Fruit fly (Drosophila melanogaster): ENCODE data around the gene CG7420.

Gene CG7420

DNA sequence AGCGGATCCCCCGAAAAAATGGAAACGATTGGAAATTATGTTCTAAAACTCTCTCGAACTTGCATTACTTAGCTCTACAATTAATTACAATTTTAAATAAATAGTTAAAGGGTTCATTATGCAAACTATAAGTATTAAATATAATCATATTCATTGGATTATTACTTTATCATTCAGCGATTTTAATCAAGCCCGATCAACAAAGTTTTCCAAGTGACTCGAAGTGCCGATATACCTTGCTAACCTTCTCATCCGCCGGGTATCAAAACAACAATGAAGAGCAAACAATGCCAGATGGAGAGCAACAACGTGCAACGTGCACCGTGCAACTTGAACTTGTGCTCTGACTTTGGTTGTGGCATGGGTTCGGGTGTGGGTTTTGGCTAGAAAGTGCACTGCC lies 46.4 kb downstream of the CG7420 start (continued):
- peak; percentile 51; the same call in 2 of the 3 replicates for TF ChIP-seq CG17361 (GFP tag; IDR thresholded peaks at IDR 0.05)
- TF ChIP-seq CG11695 (GFP tag; IDR thresholded peaks at IDR 0.05), result peak; percentile 55; the same call in 1 of the 3 replicates
- no peak for TF ChIP-seq Lim3 (GFP tag; IDR thresholded peaks at IDR 0.05)
- peak; percentile 66 for TF ChIP-seq CG7839 (tag; optimal IDR thresholded peaks at IDR 0.05)
- 0 out of 3 replicates have a peak, but pooled peaks have one; percentile 20 for TF ChIP-seq dysf (GFP tag; IDR thresholded peaks at IDR 0.05)
- peak; percentile 16; the same call in 1 of the 2 replicates for TF ChIP-seq Nf-YA (GFP tag; IDR thresholded peaks at IDR 0.05)
- TF ChIP-seq CG11504 (tag; optimal IDR thresholded peaks at IDR 0.05), result peak; percentile 65
- peak; percentile 85 for TF ChIP-seq CG17829 (tag; optimal IDR thresholded peaks at IDR 0.05)
- peak; percentile 14 for TF ChIP-seq Nf-YB (GFP tag; optimal IDR thresholded peaks at IDR 0.05)
- no peak for TF ChIP-seq Optix (GFP tag; IDR thresholded peaks at IDR 0.05)
- no peak for TF ChIP-seq scrt (GFP tag; optimal IDR thresholded peaks at IDR 0.05)
- TF ChIP-seq da (GFP tag; optimal IDR thresholded peaks at IDR 0.05), result no peak
- no peak for TF ChIP-seq CG4854 (GFP tag; optimal IDR thresholded peaks at IDR 0.05)
- TF ChIP-seq CG11093 (GFP tag; IDR thresholded peaks at IDR 0.05), result peak; percentile 50; the same call in 1 of the 3 replicates
- peak; percentile 45 for TF ChIP-seq ATbp (GFP tag; optimal IDR thresholded peaks at IDR 0.05)
- no peak for TF ChIP-seq CG15479 (GFP tag; optimal IDR thresholded peaks at IDR 0.05)
- TF ChIP-seq CG10959 (GFP tag; IDR thresholded peaks at IDR 0.05), result peak; percentile 87
- TF ChIP-seq CG4820 (GFP tag; optimal IDR thresholded peaks at IDR 0.05), result peak; percentile 50
- peak; percentile 25 for TF ChIP-seq Sox100B (GFP tag; optimal IDR thresholded peaks at IDR 0.05)
- peak; percentile 72 for TF ChIP-seq zen (tag; optimal IDR thresholded peaks at IDR 0.05)
- peak; percentile 27 for TF ChIP-seq CG12219 (GFP tag; optimal IDR thresholded peaks at IDR 0.05)
- no peak for TF ChIP-seq crc (GFP tag; optimal IDR thresholded peaks at IDR 0.05)
- peak; percentile 82 for TF ChIP-seq Spps (tag; optimal IDR thresholded peaks at IDR 0.05)
- 0 out of 2 replicates have a peak, but pooled peaks have one; percentile 28 for TF ChIP-seq Gsc (GFP tag; IDR thresholded peaks at IDR 0.05)
- peak; percentile 29 for TF ChIP-seq CG30403 (GFP tag; optimal IDR thresholded peaks at IDR 0.05)
- peak; percentile 9 for TF ChIP-seq CG18619 (GFP tag; optimal IDR thresholded peaks at IDR 0.05)
- peak; percentile 14; the same call in 1 of the 2 replicates for TF ChIP-seq wor (GFP tag; IDR thresholded peaks at IDR 0.05)
- TF ChIP-seq E2f1 (GFP tag; IDR thresholded peaks at IDR 0.05), result no peak
- no peak for TF ChIP-seq HLH54F (GFP tag; optimal IDR thresholded peaks at IDR 0.05)
- TF ChIP-seq Ada2b (GFP tag; IDR thresholded peaks at IDR 0.05), result peak; percentile 36; the same call in 1 of the 2 replicates
- TF ChIP-seq ranshi (GFP tag; IDR thresholded peaks at IDR 0.05), result peak; percentile 36; the same call in 1 of the 2 replicates
- peak; percentile 75; the same call in 2 of the 3 replicates for TF ChIP-seq otp (GFP tag; IDR thresholded peaks at IDR 0.05)
- no peak for TF ChIP-seq CG32767 (GFP tag; IDR thresholded peaks at IDR 0.05)
- no peak for TF ChIP-seq CG12942 (GFP tag; optimal IDR thresholded peaks at IDR 0.05)
- TF ChIP-seq nerfin-1 (tag; optimal IDR thresholded peaks at IDR 0.05), result peak; percentile 46
- TF ChIP-seq CG3281 (GFP tag; optimal IDR thresholded peaks at IDR 0.05), result no peak
- peak; percentile 68 for TF ChIP-seq nmo (GFP tag; optimal IDR thresholded peaks at IDR 0.05)
- TF ChIP-seq Deaf1 (tag; optimal IDR thresholded peaks at IDR 0.05), result no peak
- TF ChIP-seq CG6254 (GFP tag; optimal IDR thresholded peaks at IDR 0.05), result peak; percentile 74
- peak; percentile 69 for TF ChIP-seq D19B (GFP tag; optimal IDR thresholded peaks at IDR 0.05)
- peak; percentile 82 for TF ChIP-seq twi (tag; optimal IDR thresholded peaks at IDR 0.05)
- TF ChIP-seq chif (GFP tag; optimal IDR thresholded peaks at IDR 0.05), result peak; percentile 47 to 52
- TF ChIP-seq CG18476 (GFP tag; optimal IDR thresholded peaks at IDR 0.05), result peak; percentile 2
- peak; percentile 40; the same call in 1 of the 2 replicates for TF ChIP-seq Ptx1 (GFP tag; IDR thresholded peaks at IDR 0.05)
- TF ChIP-seq CG8924 (tag; optimal IDR thresholded peaks at IDR 0.05), result peak; percentile 65
- TF ChIP-seq CG32772 (GFP tag; IDR thresholded peaks at IDR 0.05), result peak; percentile 61
- peak; percentile 21 for TF ChIP-seq CG6654 (GFP tag; optimal IDR thresholded peaks at IDR 0.05)
- TF ChIP-seq pros (GFP tag; optimal IDR thresholded peaks at IDR 0.05), result no peak
- TF ChIP-seq lab (GFP tag; optimal IDR thresholded peaks at IDR 0.05), result peak; percentile 18
- TF ChIP-seq Atf-2 (GFP tag; optimal IDR thresholded peaks at IDR 0.05), result no peak
- TF ChIP-seq dmrt11E (tag; optimal IDR thresholded peaks at IDR 0.05), result peak; percentile 91

Measured in whole organism, embryonic.